Fruit fly (Drosophila melanogaster) whole organism, wandering third instar larva: ENCODE measurements around the gene Ubc4.

Experiments
- Abd-B ChIP-seq: fragments of >200 bp; optimal IDR thresholded peaks from 2 replicates; lab custom pipeline; 2017; ENCODE audit warnings: missing biosample characterization, missing genetic modification characterization
- CG32264 ChIP-seq: fragments of 200-800 bp; sonication (Bioruptor generic); optimal IDR thresholded peaks from 2 replicates; lab custom pipeline; 2016; ENCODE audit warnings: missing biosample characterization, missing genetic modification characterization
- CG9705 ChIP-seq: fragments of 200-800 bp; sonication (Bioruptor generic); optimal IDR thresholded peaks from 2 replicates; lab custom pipeline; 2018; ENCODE audit warnings: missing biosample characterization, mild to moderate bottlenecking, missing genetic modification characterization
- CrebA ChIP-seq: fragments of 200-800 bp; sonication (Bioruptor generic); optimal IDR thresholded peaks from 2 replicates; lab custom pipeline; 2016; ENCODE audit warnings: missing biosample characterization, mild to moderate bottlenecking, missing genetic modification characterization, borderline replicate concordance
- Dfd ChIP-seq: fragments of >200 bp; optimal IDR thresholded peaks from 2 replicates; lab custom pipeline; 2017; ENCODE audit warnings: missing biosample characterization, missing genetic modification characterization
- Dif ChIP-seq: fragments of 200-275, 200-300 bp; sonication (Bioruptor generic); optimal IDR thresholded peaks from 2 replicates; lab custom pipeline; 2018; ENCODE audit warnings: missing biosample characterization, missing genetic modification characterization; ENCODE audit not compliant: partially characterized antibody
- GATAd ChIP-seq: sonication (Bioruptor generic); optimal IDR thresholded peaks from 2 replicates; lab custom pipeline; 2016; ENCODE audit warnings: missing biosample characterization, missing genetic modification characterization
- HLH106 ChIP-seq: fragments of 200-800 bp; optimal IDR thresholded peaks from 3 replicates; lab custom pipeline; 2019; ENCODE audit warnings: missing biosample characterization, mild to moderate bottlenecking, missing genetic modification characterization, moderate library complexity
- Hr83 ChIP-seq: fragments of 200-300 bp; sonication (Bioruptor generic); optimal IDR thresholded peaks from 2 replicates; lab custom pipeline; 2016; ENCODE audit warnings: missing biosample characterization, mild to moderate bottlenecking, missing genetic modification characterization, moderate library complexity; ENCODE audit not compliant: poor library complexity, severe bottlenecking
- Jra ChIP-seq: sonication (Bioruptor generic); optimal IDR thresholded peaks from 2 replicates; lab custom pipeline; 2016; ENCODE audit warnings: missing biosample characterization, missing genetic modification characterization
- Mio ChIP-seq: sonication (Bioruptor generic); optimal IDR thresholded peaks from 2 replicates; lab custom pipeline; 2016; ENCODE audit warnings: missing biosample characterization, missing genetic modification characterization
- Myc ChIP-seq: fragments of >200 bp; optimal IDR thresholded peaks from 2 replicates; lab custom pipeline; 2017
- N ChIP-seq: fragments of >200 bp; optimal IDR thresholded peaks from 2 replicates; lab custom pipeline; 2018; ENCODE audit warnings: missing biosample characterization, missing external identifiers, missing genetic modification characterization
- OdsH ChIP-seq: fragments of 200-800 bp; sonication (Bioruptor generic); optimal IDR thresholded peaks from 2 replicates; lab custom pipeline; 2016; ENCODE audit warnings: missing biosample characterization, mild to moderate bottlenecking, missing genetic modification characterization
- Rel ChIP-seq, 2 experiments: fragments of 200-800 bp; sonication (Bioruptor generic) in 1 of 2; optimal IDR thresholded peaks; 2 replicates in 1 of 2; 3 replicates in 1 of 2; lab custom pipeline; 2016 to 2019; ENCODE audit warnings: mild to moderate bottlenecking in 2 of 2, missing biosample characterization in 2 of 2, missing genetic modification characterization in 2 of 2, moderate library complexity in 1 of 2
- Sp1 ChIP-seq: fragments of 200-800 bp; sonication (Bioruptor generic); optimal IDR thresholded peaks from 3 replicates; lab custom pipeline; 2019; ENCODE audit warnings: missing biosample characterization, mild to moderate bottlenecking, missing genetic modification characterization, moderate library complexity
- Vsx2 ChIP-seq: fragments of 200-300, 225-300 bp; sonication (Bioruptor generic); optimal IDR thresholded peaks from 2 replicates; lab custom pipeline; 2018; ENCODE audit warnings: missing biosample characterization, missing genetic modification characterization; ENCODE audit not compliant: partially characterized antibody
- brk ChIP-seq: fragments of 200-800 bp; sonication (Bioruptor generic); optimal IDR thresholded peaks from 2 replicates; lab custom pipeline; 2016; ENCODE audit warnings: missing biosample characterization, mild to moderate bottlenecking, missing genetic modification characterization
- dmrt93B ChIP-seq: fragments of 200-800 bp; sonication (Bioruptor generic); optimal IDR thresholded peaks from 2 replicates; lab custom pipeline; 2018; ENCODE audit warnings: missing biosample characterization, mild to moderate bottlenecking, missing genetic modification characterization
- dsf ChIP-seq: sonication (Bioruptor generic); optimal IDR thresholded peaks from 2 replicates; lab custom pipeline; 2016; ENCODE audit warnings: missing biosample characterization, missing genetic modification characterization, borderline replicate concordance
- ey ChIP-seq: fragments of 200-800 bp; sonication (Bioruptor generic); optimal IDR thresholded peaks from 2 replicates; lab custom pipeline; 2016; ENCODE audit warnings: missing biosample characterization, missing genetic modification characterization
- foxo ChIP-seq, 2 experiments: fragments of 200-800 bp; sonication (Bioruptor generic); optimal IDR thresholded peaks; 2 replicates in 1 of 2; 3 replicates in 1 of 2; lab custom pipeline; 2016 to 2017; ENCODE audit warnings: missing biosample characterization in 2 of 2, missing genetic modification characterization in 2 of 2
- h ChIP-seq: fragments of 200-800 bp; sonication (Bioruptor generic); optimal IDR thresholded peaks from 3 replicates; lab custom pipeline; 2016; ENCODE audit warnings: missing biosample characterization, mild to moderate bottlenecking, missing genetic modification characterization
- jim ChIP-seq: fragments of 175-275, 200-325 bp; sonication (Bioruptor generic); optimal IDR thresholded peaks from 2 replicates; lab custom pipeline; 2016; ENCODE audit warnings: missing biosample characterization, mild to moderate bottlenecking, missing genetic modification characterization
- lola ChIP-seq: fragments of >200 bp; optimal IDR thresholded peaks from 2 replicates; lab custom pipeline; 2017; ENCODE audit warnings: missing biosample characterization, missing genetic modification characterization
- pan ChIP-seq: fragments of >200 bp; optimal IDR thresholded peaks from 2 replicates; lab custom pipeline; 2017
- psq ChIP-seq: fragments of 200-800 bp; sonication (Bioruptor generic); optimal IDR thresholded peaks from 3 replicates; lab custom pipeline; 2017; ENCODE audit warnings: missing biosample characterization, mild to moderate bottlenecking, missing genetic modification characterization, moderate library complexity
- rgr ChIP-seq: fragments of 200-800 bp; sonication (Bioruptor generic); optimal IDR thresholded peaks from 3 replicates; lab custom pipeline; 2016; ENCODE audit warnings: missing biosample characterization, mild to moderate bottlenecking, missing genetic modification characterization
- sage ChIP-seq: fragments of 200-800 bp; sonication (Bioruptor generic); optimal IDR thresholded peaks from 2 replicates; lab custom pipeline; 2016; ENCODE audit warnings: missing biosample characterization, mild to moderate bottlenecking, missing genetic modification characterization
- sv ChIP-seq: fragments of 200-800 bp; sonication (Bioruptor generic); optimal IDR thresholded peaks from 3 replicates; lab custom pipeline; 2016; ENCODE audit warnings: missing biosample characterization, missing genetic modification characterization
- tai ChIP-seq: sonication (Bioruptor generic); optimal IDR thresholded peaks from 2 replicates; lab custom pipeline; 2016; ENCODE audit warnings: missing biosample characterization, missing genetic modification characterization
- woc ChIP-seq: sonication (Bioruptor generic); optimal IDR thresholded peaks from 2 replicates; lab custom pipeline; 2016; ENCODE audit warnings: missing biosample characterization, mild to moderate bottlenecking, missing genetic modification characterization

The Ubc4 gene

dm6 chr3L:9678994-9679393 lies 19.1 kb upstream of the Ubc4 start, which contains the start of the genes fry and CG16717:
TSS of gene fry (minus strand) at chr3L:9679103.
TSS of gene CG16717 (plus strand) at chr3L:9679201.
- TF ChIP-seq CG32264 (GFP tag; lab: Kevin White, UChicago) (no peak), sage (GFP tag; lab: Kevin White, UChicago) (peak; percentile 38), CG9705 (GFP tag; lab: Kevin White, UChicago) (no peak), Abd-B (no peak), dmrt93B (GFP tag; lab: Kevin White, UChicago) (no peak)

- TF ChIP-seq ey (GFP tag; lab: Kevin White, UChicago) = no peak
- no peak for TF ChIP-seq woc (GFP tag; lab: Kevin White, UChicago)
- TF ChIP-seq lola = no peak
- no peak for TF ChIP-seq Dfd (GFP tag; lab: Kevin White, UChicago)
- no peak for TF ChIP-seq dmrt93B (GFP tag; lab: Kevin White, UChicago)
- TF ChIP-seq N (GFP tag; lab: Kevin White, UChicago) = no peak
- TF ChIP-seq Rel (GFP tag; optimal IDR thresholded peaks at IDR 0.05; lab: Kevin White, UChicago) = no peak
- no peak for TF ChIP-seq Rel (tag; optimal IDR thresholded peaks at IDR 0.05; lab: Kevin White, UChicago)
- TF ChIP-seq Dif (GFP tag; lab: Kevin White, UChicago) = no peak
- TF ChIP-seq brk (GFP tag; lab: Kevin White, UChicago) = no peak
- no peak for TF ChIP-seq h
- no peak for TF ChIP-seq Myc
- TF ChIP-seq Sp1 (GFP tag; lab: Kevin White, UChicago) = no peak
- no peak for TF ChIP-seq Mio (GFP tag; lab: Kevin White, UChicago)
- TF ChIP-seq rgr (GFP tag; lab: Kevin White, UChicago) = no peak
- TF ChIP-seq tai (GFP tag; lab: Kevin White, UChicago) = no peak
Observed at dm6 chr3L:9680968-9681367, 17.2 kb upstream of the Ubc4 start, which contains the start of gene alphaTub67C. TSS of gene alphaTub67C (plus strand) at chr3L:9681268.

DNA sequence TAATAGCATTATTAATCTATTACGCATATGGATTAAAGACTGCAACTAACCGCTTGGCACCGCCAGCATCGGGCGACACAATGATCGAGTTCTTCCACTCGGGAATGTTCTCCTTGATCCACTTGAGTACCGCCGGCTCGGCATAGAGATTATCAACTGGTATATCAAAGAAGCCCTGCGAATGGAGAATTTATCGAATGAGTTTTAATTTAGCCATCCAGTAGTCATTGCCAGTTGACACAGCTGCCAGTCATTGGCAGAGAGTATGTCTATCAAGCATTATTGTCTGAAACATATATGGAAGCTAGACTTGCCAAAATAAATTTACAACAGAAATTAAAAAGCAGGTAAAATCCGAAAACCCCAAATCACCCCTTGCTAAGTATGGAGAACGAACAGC lies 13.3 kb upstream of the Ubc4 start, which contains the start of gene CG16719:
Gene CG16719 (plus strand): TSS at position 301 of the 400 bp plus-strand sequence.
- no peak for TF ChIP-seq dsf (GFP tag; lab: Kevin White, UChicago)
- no peak for TF ChIP-seq Sp1 (GFP tag; lab: Kevin White, UChicago)
- TF ChIP-seq Rel (GFP tag; optimal IDR thresholded peaks at IDR 0.05; lab: Kevin White, UChicago) = no peak
- no peak for TF ChIP-seq Rel (tag; optimal IDR thresholded peaks at IDR 0.05; lab: Kevin White, UChicago)
- no peak for TF ChIP-seq h
- no peak for TF ChIP-seq OdsH (GFP tag; lab: Kevin White, UChicago)
- TF ChIP-seq woc (GFP tag; lab: Kevin White, UChicago) = no peak
- no peak for TF ChIP-seq psq
- no peak for TF ChIP-seq CG9705 (GFP tag; lab: Kevin White, UChicago)
- no peak for TF ChIP-seq jim (GFP tag; lab: Kevin White, UChicago)
- no peak for TF ChIP-seq sv (GFP tag; lab: Kevin White, UChicago)
- TF ChIP-seq, all 38 proteins: peak for 0

dm6 chr3L:9687536-9687935 lies 10.6 kb upstream of the Ubc4 start:
- TF ChIP-seq psq = no peak
- TF ChIP-seq dsf (GFP tag; lab: Kevin White, UChicago) = no peak
- TF ChIP-seq CG32264 (GFP tag; lab: Kevin White, UChicago) = no peak
- TF ChIP-seq rgr (GFP tag; lab: Kevin White, UChicago) = no peak
- TF ChIP-seq HLH106 (tag; lab: Kevin White, UChicago) = no peak
- TF ChIP-seq N (GFP tag; lab: Kevin White, UChicago) = no peak
- no peak for TF ChIP-seq Jra (GFP tag; lab: Kevin White, UChicago)
- no peak for TF ChIP-seq ey (GFP tag; lab: Kevin White, UChicago)
- no peak for TF ChIP-seq sv (GFP tag; lab: Kevin White, UChicago)
- TF ChIP-seq h = no peak
- TF ChIP-seq pan (lab: Kevin White, UChicago) = no peak
- no peak for TF ChIP-seq dmrt93B (GFP tag; lab: Kevin White, UChicago)
- TF ChIP-seq sage (GFP tag; lab: Kevin White, UChicago) = no peak
- no peak for TF ChIP-seq CG9705 (GFP tag; lab: Kevin White, UChicago)
- TF ChIP-seq Vsx2 (GFP tag; lab: Kevin White, UChicago) = no peak
- no peak for TF ChIP-seq brk (GFP tag; lab: Kevin White, UChicago)
- no peak for TF ChIP-seq Abd-B

dm6 chr3L:9688674-9689073 lies 9.5 kb upstream of the Ubc4 start:
- TF ChIP-seq pan (lab: Kevin White, UChicago) (no peak), lola (no peak), Dif (GFP tag; lab: Kevin White, UChicago) (no peak), OdsH (GFP tag; lab: Kevin White, UChicago) (no peak), Dfd (GFP tag; lab: Kevin White, UChicago) (no peak), Mio (GFP tag; lab: Kevin White, UChicago) (no peak), sage (GFP tag; lab: Kevin White, UChicago) (no peak), GATAd (GFP tag; lab: Kevin White, UChicago) (no peak), rgr (GFP tag; lab: Kevin White, UChicago) (no peak), HLH106 (tag; lab: Kevin White, UChicago) (no peak), Hr83 (GFP tag; lab: Kevin White, UChicago) (no peak), CrebA (GFP tag; lab: Kevin White, UChicago) (no peak), foxo (GFP tag; optimal IDR thresholded peaks at IDR 0.05; lab: Kevin White, UChicago) (no peak), Myc (no peak), psq (no peak), sv (GFP tag; lab: Kevin White, UChicago) (no peak), CG9705 (GFP tag; lab: Kevin White, UChicago) (no peak)
